Worm (Caenorhabditis elegans) whole organism, L2 larva: Measurements from ENCODE around the gene H01M10.1.

Experiments used
- C34F6.9 ChIP-seq: fragments of 150-350 bp; optimal IDR thresholded peaks from 2 replicates; lab custom pipeline; 2014; ENCODE audit warnings: missing biosample characterization, missing genetic modification characterization
- F13H6.1 ChIP-seq: sonication (generic microtip); optimal IDR thresholded peaks from 2 replicates; lab custom pipeline; 2016; ENCODE audit warnings: missing genetic modification characterization, missing compliant biosample characterization
- Y55F3AM.14 ChIP-seq: fragments of 200-800 bp; sonication (Bioruptor generic); optimal IDR thresholded peaks from 2 replicates; lab custom pipeline; 2018; ENCODE audit warnings: mild to moderate bottlenecking, missing genetic modification characterization, missing compliant biosample characterization
- ZK546.5 ChIP-seq: sonication (generic microtip); optimal IDR thresholded peaks from 2 replicates; lab custom pipeline; 2017; ENCODE audit warnings: missing biosample characterization, missing genetic modification characterization
- alr-1 ChIP-seq: fragments of 150-350 bp; optimal IDR thresholded peaks from 2 replicates; lab custom pipeline; 2014; ENCODE audit warnings: missing biosample characterization, missing genetic modification characterization
- ama-1 ChIP-seq: fragments of 150-350 bp; optimal IDR thresholded peaks from 2 replicates; lab custom pipeline; 2018; ENCODE audit warnings: inconsistent platforms
- blmp-1 ChIP-seq: sonication (generic microtip); optimal IDR thresholded peaks from 2 replicates; lab custom pipeline; 2017; ENCODE audit warnings: missing genetic modification characterization, mild to moderate bottlenecking, missing compliant biosample characterization, antibody characterized with exemption, moderate library complexity; ENCODE audit not compliant: insufficient read depth
- crh-2 ChIP-seq: sonication (generic microtip); optimal IDR thresholded peaks from 2 replicates; lab custom pipeline; 2017; ENCODE audit warnings: missing biosample characterization, missing genetic modification characterization
- dmd-4 ChIP-seq: sonication (generic microtip); optimal IDR thresholded peaks from 2 replicates; lab custom pipeline; 2017; ENCODE audit warnings: missing biosample characterization, missing genetic modification characterization
- egl-27 ChIP-seq: sonication (generic microtip); optimal IDR thresholded peaks from 3 replicates; lab custom pipeline; 2017; ENCODE audit warnings: missing biosample characterization, missing genetic modification reagents, missing genetic modification characterization
- elt-3 ChIP-seq: sonication (generic microtip); optimal IDR thresholded peaks from 2 replicates; lab custom pipeline; 2017; ENCODE audit warnings: missing biosample characterization, missing genetic modification characterization
- fos-1 ChIP-seq: fragments of 150-350 bp; optimal IDR thresholded peaks from 2 replicates; lab custom pipeline; 2014; ENCODE audit warnings: missing biosample characterization, missing genetic modification characterization
- gmeb-1 ChIP-seq: fragments of 150-350 bp; optimal IDR thresholded peaks from 2 replicates; lab custom pipeline; 2014; ENCODE audit warnings: missing biosample characterization, missing genetic modification characterization
- lin-11 ChIP-seq: fragments of 150-350 bp; sonication (generic microtip); optimal IDR thresholded peaks from 2 replicates; lab custom pipeline; 2014; ENCODE audit warnings: missing biosample characterization, missing genetic modification characterization, inconsistent platforms, mixed read lengths
- lin-13 ChIP-seq: fragments of 150-350 bp; optimal IDR thresholded peaks from 2 replicates; lab custom pipeline; 2014; ENCODE audit warnings: missing biosample characterization, missing genetic modification reagents, missing genetic modification characterization
- lsy-2 ChIP-seq, 2 experiments: fragments of 150-350 bp in 1 of 2; sonication (generic microtip) in 1 of 2; optimal IDR thresholded peaks; 2 replicates each; lab custom pipeline; 2014 to 2017; ENCODE audit warnings: missing biosample characterization in 2 of 2, missing genetic modification characterization in 2 of 2
- mab-5 ChIP-seq: fragments of 150-350 bp; optimal IDR thresholded peaks from 2 replicates; lab custom pipeline; 2014; ENCODE audit warnings: missing biosample characterization, missing genetic modification characterization
- mbf-1 ChIP-seq: sonication (generic microtip); optimal IDR thresholded peaks from 2 replicates; lab custom pipeline; 2017; ENCODE audit warnings: missing biosample characterization, missing genetic modification characterization
- mdl-1 ChIP-seq, 2 experiments: fragments of 150-350 bp in 1 of 2; sonication (generic microtip) in 1 of 2; optimal IDR thresholded peaks; 2 replicates each; lab custom pipeline; 2017; ENCODE audit warnings: missing biosample characterization in 2 of 2, missing genetic modification characterization in 2 of 2
- nhr-10 ChIP-seq: sonication (generic microtip); optimal IDR thresholded peaks from 2 replicates; lab custom pipeline; 2017; ENCODE audit warnings: missing biosample characterization, missing genetic modification characterization
- nhr-11 ChIP-seq: fragments of 150-350 bp; optimal IDR thresholded peaks from 2 replicates; lab custom pipeline; 2014; ENCODE audit warnings: missing biosample characterization, missing genetic modification characterization
- nhr-129 ChIP-seq: fragments of 150-350 bp; optimal IDR thresholded peaks from 2 replicates; lab custom pipeline; 2014; ENCODE audit warnings: missing biosample characterization, missing genetic modification characterization
- nhr-21 ChIP-seq: fragments of 150-350 bp; optimal IDR thresholded peaks from 2 replicates; lab custom pipeline; 2014; ENCODE audit warnings: missing biosample characterization, missing genetic modification characterization
- nhr-6 ChIP-seq: fragments of 150-350 bp; optimal IDR thresholded peaks from 2 replicates; lab custom pipeline; 2014; ENCODE audit warnings: missing biosample characterization, missing genetic modification characterization
- nhr-77 ChIP-seq: fragments of 150-350 bp; optimal IDR thresholded peaks from 2 replicates; lab custom pipeline; 2014; ENCODE audit warnings: missing biosample characterization, missing genetic modification characterization
- peb-1 ChIP-seq: fragments of 150-350 bp; optimal IDR thresholded peaks from 2 replicates; lab custom pipeline; 2014; ENCODE audit warnings: missing biosample characterization, missing genetic modification characterization
- sem-4 ChIP-seq: fragments of 150-350 bp; optimal IDR thresholded peaks from 2 replicates; lab custom pipeline; 2014; ENCODE audit warnings: missing biosample characterization, missing genetic modification reagents, missing genetic modification characterization
- skn-1 ChIP-seq: sonication (generic microtip); optimal IDR thresholded peaks from 2 replicates; lab custom pipeline; 2017; ENCODE audit warnings: missing biosample characterization, missing genetic modification characterization
- sma-3 ChIP-seq: sonication (generic microtip); optimal IDR thresholded peaks from 2 replicates; lab custom pipeline; 2016; ENCODE audit warnings: missing genetic modification reagents, missing genetic modification characterization, missing compliant biosample characterization
- sma-9 ChIP-seq, 2 experiments: fragments of 150-350 bp in 1 of 2; sonication (generic microtip) in 1 of 2; optimal IDR thresholded peaks; 2 replicates each; lab custom pipeline; 2014 to 2016; ENCODE audit warnings: missing genetic modification characterization in 2 of 2, mild to moderate bottlenecking in 1 of 2, missing biosample characterization in 1 of 2, missing compliant biosample characterization in 1 of 2, missing genetic modification reagents in 1 of 2, moderate library complexity in 1 of 2
- snpc-4 ChIP-seq: fragments of 150-350 bp; optimal IDR thresholded peaks from 2 replicates; lab custom pipeline; 2014; ENCODE audit warnings: missing biosample characterization, missing genetic modification characterization
- unc-39 ChIP-seq: fragments of 150-350 bp; optimal IDR thresholded peaks from 2 replicates; lab custom pipeline; 2014; ENCODE audit warnings: missing biosample characterization, missing genetic modification characterization
- unc-55 ChIP-seq: fragments of 150-350 bp; sonication (generic microtip); optimal IDR thresholded peaks from 3 replicates; lab custom pipeline; 2014; ENCODE audit warnings: missing biosample characterization, missing genetic modification reagents, missing genetic modification characterization
- unc-62 ChIP-seq: fragments of 150-350 bp; optimal IDR thresholded peaks from 2 replicates; lab custom pipeline; 2014; ENCODE audit warnings: missing biosample characterization, missing genetic modification reagents, missing genetic modification characterization
- zag-1 ChIP-seq: fragments of 150-350 bp; optimal IDR thresholded peaks from 2 replicates; lab custom pipeline; 2014; ENCODE audit warnings: missing biosample characterization, missing genetic modification characterization
- ztf-4 ChIP-seq: fragments of 150-350 bp; optimal IDR thresholded peaks from 2 replicates; lab custom pipeline; 2014; ENCODE audit warnings: missing biosample characterization, missing genetic modification characterization

The H01M10.1 gene

DNA sequence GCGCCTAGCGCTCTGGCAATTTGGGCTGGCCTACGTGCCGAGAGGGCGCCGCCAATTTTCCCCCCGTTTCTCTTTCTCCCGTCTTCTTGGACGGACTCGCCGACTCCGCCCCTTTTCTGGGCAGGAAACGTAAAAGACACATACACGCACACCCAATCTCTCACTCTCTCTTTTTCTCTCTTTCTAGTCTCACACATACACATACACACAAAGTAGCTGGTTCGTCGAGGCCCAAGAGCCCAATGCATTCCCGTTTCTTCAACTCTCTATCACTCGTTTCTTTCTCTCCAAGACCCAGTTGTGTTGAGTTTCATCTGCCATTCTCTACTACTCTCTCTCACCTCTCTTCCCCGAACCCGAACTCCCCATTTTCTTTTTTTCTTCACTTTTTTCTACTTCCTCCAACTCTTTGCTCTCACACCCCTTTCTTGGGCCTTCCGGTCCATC lies 18.5 kb upstream of the H01M10.1 start:
- peak; percentile 78 for TF ChIP-seq C34F6.9
- no peak for TF ChIP-seq skn-1 (tag; lab: Kevin White, UChicago)
- peak; percentile 37 for TF ChIP-seq snpc-4 (tag; lab: Kevin White, UChicago)
- TF ChIP-seq crh-2: peak; percentile 66
- peak; percentile 52 to 76 for TF ChIP-seq lsy-2 (tag; optimal IDR thresholded peaks at IDR 0.05; lab: Kevin White, UChicago)
- no peak for TF ChIP-seq ama-1
- no peak for TF ChIP-seq nhr-10 (tag; lab: Kevin White, UChicago)
- TF ChIP-seq elt-3 (tag; lab: Kevin White, UChicago): no peak
- TF ChIP-seq nhr-77 (tag; lab: Kevin White, UChicago): no peak
- TF ChIP-seq mdl-1 (tag; optimal IDR thresholded peaks at IDR 0.05; lab: Kevin White, UChicago): peak in 1 of 2 experiments; percentile 56
- no peak for TF ChIP-seq unc-39
- TF ChIP-seq egl-27 (tag; lab: Kevin White, UChicago): no peak
- TF ChIP-seq sem-4 (tag; lab: Kevin White, UChicago): peak; percentile 5
- TF ChIP-seq zag-1 (tag; lab: Kevin White, UChicago): peak; percentile 86
- peak; percentile 5 for TF ChIP-seq sma-3 (GFP tag; lab: Kevin White, UChicago)
- peak; percentile 41 for TF ChIP-seq lin-13
- TF ChIP-seq alr-1: no peak
- TF ChIP-seq dmd-4 (tag; lab: Kevin White, UChicago): no peak
- peak; percentile 90 for TF ChIP-seq F13H6.1 (tag; lab: Kevin White, UChicago)
- TF ChIP-seq lin-11 (tag; lab: Kevin White, UChicago): peak; percentile 1
- TF ChIP-seq mab-5: peak; percentile 26
- TF ChIP-seq nhr-21: no peak
- TF ChIP-seq ZK546.5 (tag; lab: Kevin White, UChicago): no peak
- TF ChIP-seq unc-62 (GFP tag; lab: Kevin White, UChicago): no peak
- peak; percentile 49 for TF ChIP-seq Y55F3AM.14
- no peak for TF ChIP-seq mbf-1 (tag; lab: Kevin White, UChicago)
- TF ChIP-seq fos-1: peak; percentile 28
- peak; percentile 81 for TF ChIP-seq nhr-129 (tag; lab: Kevin White, UChicago)
- peak; percentile 78 for TF ChIP-seq sma-9 (GFP tag; optimal IDR thresholded peaks at IDR 0.05; lab: Kevin White, UChicago)
- no peak for TF ChIP-seq sma-9 (tag; optimal IDR thresholded peaks at IDR 0.05; lab: Kevin White, UChicago)
- peak; percentile 75 for TF ChIP-seq ztf-4 (tag; lab: Kevin White, UChicago)
- peak; percentile 76 for TF ChIP-seq nhr-6 (tag; lab: Kevin White, UChicago)
- TF ChIP-seq unc-55 (GFP tag; lab: Kevin White, UChicago): peak; percentile 84

- TF ChIP-seq ztf-4 (tag; lab: Kevin White, UChicago) (no peak), crh-2 (peak; percentile 8), nhr-21 (peak; percentile 59), elt-3 (tag; lab: Kevin White, UChicago) (no peak), nhr-6 (tag; lab: Kevin White, UChicago) (peak; percentile 57), sma-9 (GFP tag; optimal IDR thresholded peaks at IDR 0.05; lab: Kevin White, UChicago) (peak; percentile 36), sma-9 (tag; optimal IDR thresholded peaks at IDR 0.05; lab: Kevin White, UChicago) (no peak), lsy-2 (tag; optimal IDR thresholded peaks at IDR 0.05; lab: Kevin White, UChicago) (peak in 1 of 2 experiments; percentile 52), nhr-11 (tag; lab: Kevin White, UChicago) (no peak)
- TF ChIP-seq, all 48 proteins: peak for 5
These were observed 16.2 kb upstream of the H01M10.1 start for ce11 chrX:2596605-2597004.

DNA sequence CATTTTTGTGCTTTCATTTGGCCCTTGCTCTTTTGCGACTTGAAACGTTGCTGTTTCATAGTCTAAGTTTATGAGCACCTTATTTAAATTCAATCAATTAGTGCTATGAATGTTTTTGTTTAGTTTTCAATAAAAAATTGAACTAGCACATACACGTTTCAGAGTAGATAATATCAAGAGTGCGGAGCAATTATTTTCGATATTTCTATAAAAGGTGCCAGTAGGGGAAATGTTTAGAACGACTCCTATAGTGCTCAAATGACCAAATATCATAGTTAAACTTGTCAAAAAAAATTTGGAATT lies 15.3 kb upstream of the H01M10.1 start:
- no peak for TF ChIP-seq gmeb-1 (tag; lab: Kevin White, UChicago)

ce11 chrX:2595027-2595756 lies 14.8 kb upstream of the H01M10.1 start:
- TF ChIP-seq crh-2 (peak; percentile 23), sem-4 (tag; lab: Kevin White, UChicago) (peak; percentile 40), nhr-6 (tag; lab: Kevin White, UChicago) (peak; percentile 2), mab-5 (peak; percentile 34), lsy-2 (tag; optimal IDR thresholded peaks at IDR 0.05; lab: Kevin White, UChicago) (peak in 1 of 2 experiments; percentile 40), F13H6.1 (tag; lab: Kevin White, UChicago) (peak; percentile 43), zag-1 (tag; lab: Kevin White, UChicago) (peak; percentile 47), unc-55 (GFP tag; lab: Kevin White, UChicago) (peak; percentile 79), peb-1 (tag; lab: Kevin White, UChicago) (no peak), blmp-1 (no peak), nhr-10 (tag; lab: Kevin White, UChicago) (no peak), lin-13 (peak; percentile 30), nhr-11 (tag; lab: Kevin White, UChicago) (no peak), nhr-129 (tag; lab: Kevin White, UChicago) (peak; percentile 52), C34F6.9 (peak; percentile 58), ztf-4 (tag; lab: Kevin White, UChicago) (no peak)
